Fruit fly (Drosophila melanogaster) whole organism, embryonic: ENCODE measurements around the gene Svil.
A peak's percentile ranks its signal among the peaks of the same experiment; 100 is the strongest.

Experiments
- Ada2b ChIP-seq: fragments of 200-800 bp; sonication (Bioruptor generic); IDR thresholded peaks from 2 replicates; pipeline ENCODE4 v1.3.6; 2022; ENCODE audit warnings: missing biosample characterization, missing genetic modification characterization
- Atf-2 ChIP-seq: fragments of 200-800 bp; sonication (Bioruptor generic); optimal IDR thresholded peaks from 2 replicates; lab custom pipeline; 2016; ENCODE audit warnings: missing biosample characterization, missing genetic modification characterization
- Blimp-1 ChIP-seq: fragments of 200-800 bp; sonication (Bioruptor generic); optimal IDR thresholded peaks from 3 replicates; lab custom pipeline; 2018; ENCODE audit warnings: missing biosample characterization, missing genetic modification characterization, mild to moderate bottlenecking, moderate library complexity, missing genetic modification reagents
- CG11398 ChIP-seq: fragments of 200-800 bp; sonication (Bioruptor generic); optimal IDR thresholded peaks from 2 replicates; lab custom pipeline; 2016; ENCODE audit warnings: missing biosample characterization, missing genetic modification characterization
- CG11723 ChIP-seq: fragments of 200-800 bp; sonication (Bioruptor generic); optimal IDR thresholded peaks from 2 replicates; lab custom pipeline; 2017; ENCODE audit warnings: missing biosample characterization, mild to moderate bottlenecking, missing genetic modification characterization
- CG12071 ChIP-seq: fragments of 200-800 bp; sonication (Bioruptor generic); optimal IDR thresholded peaks from 3 replicates; lab custom pipeline; 2018; ENCODE audit warnings: missing biosample characterization, mild to moderate bottlenecking, missing genetic modification characterization
- CG1233 ChIP-seq: fragments of 200-800 bp; sonication (Bioruptor generic); optimal IDR thresholded peaks from 4 replicates; lab custom pipeline; 2018; ENCODE audit warnings: missing biosample characterization, mild to moderate bottlenecking, missing genetic modification characterization
- CG15011 ChIP-seq: fragments of 200-800 bp; sonication (Bioruptor generic); optimal IDR thresholded peaks from 3 replicates; lab custom pipeline; 2018; ENCODE audit warnings: missing biosample characterization, mild to moderate bottlenecking, missing genetic modification characterization
- CG2678 ChIP-seq: fragments of 200-800 bp; sonication (Bioruptor generic); optimal IDR thresholded peaks from 3 replicates; lab custom pipeline; 2019; ENCODE audit warnings: missing biosample characterization, mild to moderate bottlenecking, missing genetic modification characterization, moderate library complexity
- CG2875 ChIP-seq: fragments of 200-800 bp; sonication (Bioruptor generic); optimal IDR thresholded peaks from 2 replicates; lab custom pipeline; 2017; ENCODE audit warnings: missing biosample characterization, mild to moderate bottlenecking, missing genetic modification characterization, missing genetic modification reagents
- CG31365 ChIP-seq: fragments of 200-800 bp; sonication (Bioruptor generic); optimal IDR thresholded peaks from 2 replicates; lab custom pipeline; 2018; ENCODE audit warnings: missing biosample characterization, mild to moderate bottlenecking, missing genetic modification characterization
- CG32772 ChIP-seq: fragments of 200-800 bp; sonication (Bioruptor generic); IDR thresholded peaks from 2 replicates; pipeline ENCODE4 v1.3.6; 2022; ENCODE audit warnings: missing biosample characterization, missing genetic modification characterization
- CG4360 ChIP-seq: fragments of 200-800 bp; sonication (Bioruptor generic); IDR thresholded peaks from 2 replicates; pipeline ENCODE4 v1.3.6; 2022; ENCODE audit warnings: missing biosample characterization, missing genetic modification characterization
- CG4730 ChIP-seq: fragments of 200-800 bp; sonication (Bioruptor generic); IDR thresholded peaks from 2 replicates; pipeline ENCODE4 v1.3.6; 2022; ENCODE audit warnings: missing biosample characterization, missing genetic modification characterization
- CG6175 ChIP-seq: fragments of 200-800 bp; sonication (Bioruptor generic); IDR thresholded peaks from 3 replicates; pipeline ENCODE4 v1.3.6; 2022; ENCODE audit warnings: missing biosample characterization, missing genetic modification characterization
- CG6683 ChIP-seq: fragments of 200-800 bp; sonication (Bioruptor generic); optimal IDR thresholded peaks from 2 replicates; lab custom pipeline; 2017; ENCODE audit warnings: missing biosample characterization, mild to moderate bottlenecking, missing genetic modification characterization, missing genetic modification reagents
- CG7839 ChIP-seq: fragments of 200-800 bp; sonication (Bioruptor generic); optimal IDR thresholded peaks from 3 replicates; lab custom pipeline; 2018; ENCODE audit warnings: missing biosample characterization, mild to moderate bottlenecking, missing genetic modification characterization, moderate library complexity
- CG7963 ChIP-seq: fragments of 200-800 bp; sonication (Bioruptor generic); IDR thresholded peaks from 3 replicates; pipeline ENCODE4 v1.3.6; 2022; ENCODE audit warnings: missing biosample characterization, missing genetic modification characterization; ENCODE audit not compliant: partially characterized antibody
- Deaf1 ChIP-seq: fragments of 200-800 bp; optimal IDR thresholded peaks from 3 replicates; lab custom pipeline; 2019; ENCODE audit warnings: missing biosample characterization, mild to moderate bottlenecking, missing genetic modification characterization, moderate library complexity
- E2f1 ChIP-seq: fragments of 200-800 bp; sonication (Bioruptor generic); IDR thresholded peaks from 2 replicates; pipeline ENCODE4 v1.3.6; 2022; ENCODE audit warnings: missing biosample characterization, missing genetic modification characterization
- Hsf ChIP-seq: fragments of 200-800 bp; sonication (Bioruptor generic); optimal IDR thresholded peaks from 3 replicates; lab custom pipeline; 2016; ENCODE audit warnings: missing biosample characterization, missing genetic modification characterization
- MESR4 ChIP-seq: fragments of 200-800 bp; sonication (Bioruptor generic); optimal IDR thresholded peaks from 2 replicates; lab custom pipeline; 2018; ENCODE audit warnings: missing biosample characterization, mild to moderate bottlenecking, missing genetic modification characterization, moderate library complexity
- NC2β ChIP-seq: fragments of 200-800 bp; sonication (Bioruptor generic); optimal IDR thresholded peaks from 2 replicates; lab custom pipeline; 2016; ENCODE audit warnings: missing biosample characterization, missing genetic modification characterization
- NFAT ChIP-seq: fragments of 200-800 bp; sonication (Bioruptor generic); IDR thresholded peaks from 2 replicates; pipeline ENCODE4 v1.3.6; 2022; ENCODE audit warnings: missing biosample characterization, missing genetic modification characterization
- Poxn ChIP-seq: fragments of 200-800 bp; sonication (Bioruptor generic); IDR thresholded peaks from 2 replicates; pipeline ENCODE4 v1.3.6; 2022; ENCODE audit warnings: missing biosample characterization, missing genetic modification characterization
- Rfx ChIP-seq: fragments of 200-800 bp; sonication (Bioruptor generic); IDR thresholded peaks from 2 replicates; pipeline ENCODE4 v1.3.6; 2022; ENCODE audit warnings: missing biosample characterization, missing genetic modification characterization
- Ssrp ChIP-seq: fragments of 200-800 bp; sonication (Bioruptor generic); optimal IDR thresholded peaks from 2 replicates; lab custom pipeline; 2018; ENCODE audit warnings: missing biosample characterization, mild to moderate bottlenecking, missing genetic modification characterization, moderate library complexity
- ac ChIP-seq: fragments of 200-800 bp; sonication (Bioruptor generic); optimal IDR thresholded peaks from 3 replicates; lab custom pipeline; 2017; ENCODE audit warnings: missing biosample characterization, mild to moderate bottlenecking, missing genetic modification characterization
- amos ChIP-seq: fragments of 200-800 bp; sonication (Bioruptor generic); IDR thresholded peaks from 2 replicates; pipeline ENCODE4 v1.3.6; 2022; ENCODE audit warnings: missing biosample characterization, missing genetic modification characterization; ENCODE audit not compliant: partially characterized antibody
- ara ChIP-seq: fragments of 200-800 bp; sonication (Bioruptor generic); IDR thresholded peaks from 2 replicates; pipeline ENCODE4 v1.3.6; 2022; ENCODE audit warnings: missing biosample characterization, missing genetic modification characterization
- bab2 ChIP-seq: fragments of 200-800 bp; sonication (Bioruptor generic); optimal IDR thresholded peaks from 2 replicates; lab custom pipeline; 2016; ENCODE audit warnings: missing biosample characterization, missing genetic modification characterization
- bbx ChIP-seq: fragments of 200-800 bp; sonication (Bioruptor generic); IDR thresholded peaks from 2 replicates; pipeline ENCODE4 v1.3.6; 2022; ENCODE audit warnings: missing biosample characterization, missing genetic modification characterization; ENCODE audit not compliant: partially characterized antibody
- ci ChIP-seq: fragments of 200-800 bp; sonication (Bioruptor generic); IDR thresholded peaks from 3 replicates; pipeline ENCODE4 v1.3.6; 2022; ENCODE audit warnings: missing biosample characterization, missing genetic modification characterization
- emc ChIP-seq: fragments of 200-800 bp; sonication (Bioruptor generic); optimal IDR thresholded peaks from 2 replicates; lab custom pipeline; 2016; ENCODE audit warnings: missing biosample characterization, missing genetic modification characterization
- ems ChIP-seq: fragments of 200-800 bp; sonication (Bioruptor generic); optimal IDR thresholded peaks from 3 replicates; lab custom pipeline; 2016; ENCODE audit warnings: missing biosample characterization, missing genetic modification characterization
- gem ChIP-seq: fragments of 200-800 bp; sonication (Bioruptor generic); optimal IDR thresholded peaks from 2 replicates; lab custom pipeline; 2019; ENCODE audit warnings: missing biosample characterization, mild to moderate bottlenecking, missing genetic modification characterization, moderate library complexity
- h ChIP-seq: fragments of >200 bp; optimal IDR thresholded peaks from 2 replicates; lab custom pipeline; 2017
- hth ChIP-seq: fragments of >200 bp; optimal IDR thresholded peaks from 2 replicates; lab custom pipeline; 2017; ENCODE audit warnings: inconsistent platforms
- lola ChIP-seq, 3 experiments: fragments of >200 bp in 2 of 3; fragments of 200-800 bp in 1 of 3; sonication (Bioruptor generic) in 1 of 3; optimal IDR thresholded peaks; 2 replicates each; lab custom pipeline; 2017 to 2019; ENCODE audit warnings: missing biosample characterization in 3 of 3, missing genetic modification characterization in 3 of 3, mild to moderate bottlenecking in 1 of 3, moderate library complexity in 1 of 3
- nerfin-2 ChIP-seq: fragments of 200-800 bp; sonication (Bioruptor generic); IDR thresholded peaks from 2 replicates; pipeline ENCODE4 v1.3.6; 2022; ENCODE audit warnings: missing biosample characterization, missing genetic modification characterization; ENCODE audit not compliant: partially characterized antibody
- pho ChIP-seq: fragments of 200-800 bp; sonication (Bioruptor generic); optimal IDR thresholded peaks from 2 replicates; lab custom pipeline; 2016; ENCODE audit warnings: missing biosample characterization, missing genetic modification characterization
- pita ChIP-seq: fragments of 200-800 bp; sonication (Bioruptor generic); optimal IDR thresholded peaks from 2 replicates; lab custom pipeline; 2017; ENCODE audit warnings: missing biosample characterization, mild to moderate bottlenecking, missing genetic modification characterization
- pnt ChIP-seq: fragments of 200-800 bp; sonication (Bioruptor generic); optimal IDR thresholded peaks from 3 replicates; lab custom pipeline; 2016; ENCODE audit warnings: missing biosample characterization, missing genetic modification characterization
- prd ChIP-seq, 3 experiments: fragments of >200 bp in 2 of 3; fragments of 200-800 bp in 1 of 3; sonication (Bioruptor generic) in 1 of 3; optimal IDR thresholded peaks in 2 of 3; IDR thresholded peaks in 1 of 3; 2 replicates in 2 of 3; 3 replicates in 1 of 3; pipeline versions ENCODE4 v1.3.6 to Lab custom; 2017 to 2022; ENCODE audit warnings: missing biosample characterization in 1 of 3, missing genetic modification characterization in 1 of 3
- psq ChIP-seq: fragments of 200-800 bp; sonication (Bioruptor generic); optimal IDR thresholded peaks from 2 replicates; lab custom pipeline; 2017; ENCODE audit warnings: missing biosample characterization, missing genetic modification characterization
- rib ChIP-seq: fragments of 200-800 bp; sonication (Bioruptor generic); IDR thresholded peaks from 2 replicates; pipeline ENCODE4 v1.3.6; 2022; ENCODE audit warnings: missing biosample characterization, missing genetic modification characterization
- sr ChIP-seq: fragments of 200-800 bp; sonication (Bioruptor generic); IDR thresholded peaks from 3 replicates; pipeline ENCODE4 v1.3.6; 2022; ENCODE audit warnings: missing biosample characterization, missing genetic modification characterization
- sug ChIP-seq: fragments of 200-800 bp; optimal IDR thresholded peaks from 2 replicates; lab custom pipeline; 2019; ENCODE audit warnings: missing biosample characterization, mild to moderate bottlenecking, missing genetic modification characterization, moderate library complexity
- tap ChIP-seq: fragments of 200-800 bp; optimal IDR thresholded peaks from 3 replicates; lab custom pipeline; 2019; ENCODE audit warnings: missing biosample characterization, mild to moderate bottlenecking, missing genetic modification characterization, moderate library complexity
- tio ChIP-seq: fragments of 200-800 bp; sonication (Bioruptor generic); optimal IDR thresholded peaks from 2 replicates; lab custom pipeline; 2017; ENCODE audit warnings: missing biosample characterization, missing genetic modification characterization, inconsistent platforms
- yki ChIP-seq: fragments of >200 bp; optimal IDR thresholded peaks from 3 replicates; lab custom pipeline; 2018

The Svil gene

DNA sequence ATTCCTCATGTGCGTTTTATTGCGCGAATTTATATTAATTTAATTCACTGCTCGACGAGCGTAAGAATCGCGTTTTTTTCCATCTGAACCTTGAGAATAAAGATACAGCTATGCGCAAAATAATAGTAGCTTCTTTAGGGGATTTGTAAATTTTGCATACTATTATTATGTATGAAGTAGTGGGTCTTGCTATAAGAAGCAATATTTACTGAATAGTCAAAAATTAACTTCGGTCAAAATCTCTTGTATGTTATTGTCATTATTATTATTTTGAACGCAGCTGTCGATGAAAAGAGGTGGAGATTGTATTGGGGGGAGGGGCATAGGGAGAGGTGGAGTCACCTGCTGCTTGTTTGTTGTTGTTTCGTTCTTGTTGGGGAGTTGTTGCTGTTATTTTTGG lies 41.3 kb downstream of the Svil start (continued):
- TF ChIP-seq CG7839 (tag; lab: Kevin White, UChicago) (peak; percentile 93), CG11398 (GFP tag; lab: Kevin White, UChicago) (no peak), Rfx (GFP tag; lab: Robert Waterston, UW) (peak; percentile 89), psq (GFP tag; lab: Kevin White, UChicago) (no peak), lola (GFP tag; optimal IDR thresholded peaks at IDR 0.05; lab: Kevin White, UChicago) (peak in 1 of 3 experiments; percentile 53), h (no peak), gem (tag; lab: Kevin White, UChicago) (peak; percentile 83), tap (tag; lab: Kevin White, UChicago) (peak; percentile 87), ems (peak; percentile 71), MESR4 (GFP tag; lab: Kevin White, UChicago) (no peak), CG4730 (GFP tag; lab: Robert Waterston, UW) (peak; percentile 75), tio (GFP tag; lab: Kevin White, UChicago) (peak; percentile 52), Ada2b (GFP tag; lab: Robert Waterston, UW) (peak; percentile 86), pnt (GFP tag; lab: Kevin White, UChicago) (peak; percentile 56), rib (GFP tag; lab: Robert Waterston, UW) (peak; percentile 74), CG2678 (tag; lab: Kevin White, UChicago) (peak; percentile 91), prd (optimal IDR thresholded peaks at IDR 0.05; lab: Kevin White, UChicago) (no peak), prd (GFP tag; IDR thresholded peaks at IDR 0.05; lab: Robert Waterston, UW) (peak; percentile 91), Ssrp (tag; lab: Kevin White, UChicago) (peak; percentile 69), yki (lab: Kevin White, UChicago) (no peak), ci (GFP tag; lab: Robert Waterston, UW) (peak; percentile 92), Poxn (GFP tag; lab: Robert Waterston, UW) (peak; percentile 55), Hsf (GFP tag; lab: Kevin White, UChicago) (peak; percentile 69), CG12071 (peak; percentile 90), sr (GFP tag; lab: Robert Waterston, UW) (0 out of 3 replicates have a peak, but pooled peaks have one; percentile 25), CG6175 (GFP tag; lab: Robert Waterston, UW) (peak; percentile 61; the same call in 2 of the 3 replicates), sug (tag; lab: Kevin White, UChicago) (peak; percentile 47), CG32772 (peak; percentile 88), E2f1 (peak; percentile 83), Atf-2 (GFP tag; lab: Kevin White, UChicago) (no peak), CG11723 (GFP tag; lab: Kevin White, UChicago) (peak; percentile 9), CG7963 (no peak), Blimp-1 (GFP tag; lab: Kevin White, UChicago) (peak; percentile 93), nerfin-2 (GFP tag; lab: Robert Waterston, UW) (no peak), NFAT (GFP tag; lab: Robert Waterston, UW) (peak; percentile 74), pho (GFP tag; lab: Kevin White, UChicago) (peak; percentile 64), ac (GFP tag; lab: Kevin White, UChicago) (no peak), CG15011 (GFP tag; lab: Kevin White, UChicago) (peak; percentile 82), CG4360 (GFP tag; lab: Robert Waterston, UW) (peak; percentile 64), pita (no peak), bbx (GFP tag; lab: Robert Waterston, UW) (no peak), CG1233 (GFP tag; lab: Kevin White, UChicago) (peak; percentile 81), NC2β (GFP tag; lab: Kevin White, UChicago) (peak; percentile 22), hth (no peak), amos (GFP tag; lab: Robert Waterston, UW) (no peak), CG31365 (tag; lab: Kevin White, UChicago) (peak; percentile 60), ara (GFP tag; lab: Robert Waterston, UW) (peak; percentile 81), CG2875 (GFP tag; lab: Kevin White, UChicago) (peak; percentile 52), bab2 (GFP tag; lab: Kevin White, UChicago) (peak; percentile 91), CG6683 (GFP tag; lab: Kevin White, UChicago) (peak; percentile 42), emc (GFP tag; lab: Kevin White, UChicago) (peak; percentile 42), Deaf1 (tag; lab: Kevin White, UChicago) (peak; percentile 73)
